Fruit fly (Drosophila melanogaster) whole organism, embryonic: ENCODE data around the gene ninaB.
A peak's percentile ranks its signal among the peaks of the same experiment; 100 is the strongest.

Experiments used
- ATbp ChIP-seq: fragments of 200-800 bp; sonication (Bioruptor generic); optimal IDR thresholded peaks from 2 replicates; lab custom pipeline; 2017; ENCODE audit warnings: missing biosample characterization, mild to moderate bottlenecking, missing genetic modification characterization, missing genetic modification reagents
- CG11696 ChIP-seq: fragments of 200-800 bp; sonication (Bioruptor generic); IDR thresholded peaks from 2 replicates; pipeline ENCODE4 v1.3.6; 2022; ENCODE audit warnings: missing biosample characterization, missing genetic modification characterization
- CG14710 ChIP-seq: fragments of 200-800 bp; sonication (Bioruptor generic); optimal IDR thresholded peaks from 3 replicates; lab custom pipeline; 2019; ENCODE audit warnings: missing biosample characterization, mild to moderate bottlenecking, missing genetic modification characterization, moderate library complexity
- CG15269 ChIP-seq: fragments of 200-800 bp; sonication (Bioruptor generic); optimal IDR thresholded peaks from 2 replicates; lab custom pipeline; 2018; ENCODE audit warnings: missing biosample characterization, mild to moderate bottlenecking, missing genetic modification characterization, moderate library complexity
- CG1602 ChIP-seq: fragments of 200-800 bp; sonication (Bioruptor generic); optimal IDR thresholded peaks from 3 replicates; lab custom pipeline; 2016; ENCODE audit warnings: missing biosample characterization, missing genetic modification characterization
- CG1603 ChIP-seq: fragments of 200-800 bp; sonication (Bioruptor generic); optimal IDR thresholded peaks from 2 replicates; lab custom pipeline; 2019; ENCODE audit warnings: missing biosample characterization, mild to moderate bottlenecking, missing genetic modification characterization, moderate library complexity
- CG16779 ChIP-seq: fragments of 200-800 bp; sonication (Bioruptor generic); IDR thresholded peaks from 2 replicates; pipeline ENCODE4 v1.3.6; 2022; ENCODE audit warnings: missing biosample characterization, missing genetic modification characterization
- CG16863 ChIP-seq: fragments of 200-800 bp; sonication (Bioruptor generic); optimal IDR thresholded peaks from 3 replicates; lab custom pipeline; 2016; ENCODE audit warnings: missing biosample characterization, missing genetic modification characterization
- CG17829 ChIP-seq: fragments of 200-800 bp; optimal IDR thresholded peaks from 2 replicates; lab custom pipeline; 2019; ENCODE audit warnings: missing biosample characterization, mild to moderate bottlenecking, missing genetic modification characterization, moderate library complexity
- CG32767 ChIP-seq: fragments of 200-800 bp; sonication (Bioruptor generic); IDR thresholded peaks from 2 replicates; pipeline ENCODE4 v1.3.6; 2022; ENCODE audit warnings: missing biosample characterization, missing genetic modification characterization
- CG34224 ChIP-seq: fragments of 200-800 bp; sonication (Bioruptor generic); IDR thresholded peaks from 3 replicates; pipeline ENCODE4 v1.3.6; 2022; ENCODE audit warnings: missing biosample characterization, missing genetic modification characterization; ENCODE audit not compliant: partially characterized antibody
- CG4404 ChIP-seq: fragments of 200-800 bp; sonication (Bioruptor generic); IDR thresholded peaks from 2 replicates; pipeline ENCODE4 v1.3.6; 2022; ENCODE audit warnings: missing biosample characterization, missing genetic modification characterization
- CG6272 ChIP-seq: fragments of 200-800 bp; sonication (Bioruptor generic); IDR thresholded peaks from 2 replicates; pipeline ENCODE4 v1.3.6; 2022; ENCODE audit warnings: missing biosample characterization, missing genetic modification characterization
- CG6654 ChIP-seq: fragments of 200-800 bp; sonication (Bioruptor generic); optimal IDR thresholded peaks from 2 replicates; lab custom pipeline; 2017; ENCODE audit warnings: missing biosample characterization, mild to moderate bottlenecking, missing genetic modification characterization
- CG6765 ChIP-seq: fragments of 200-800 bp; sonication (Bioruptor generic); optimal IDR thresholded peaks from 3 replicates; lab custom pipeline; 2017; ENCODE audit warnings: missing biosample characterization, mild to moderate bottlenecking, missing genetic modification characterization
- CG6791 ChIP-seq: fragments of 200-800 bp; sonication (Bioruptor generic); IDR thresholded peaks from 3 replicates; pipeline ENCODE4 v1.3.6; 2022; ENCODE audit warnings: missing biosample characterization, missing genetic modification characterization; ENCODE audit not compliant: partially characterized antibody
- CG8765 ChIP-seq: fragments of 200-800 bp; sonication (Bioruptor generic); IDR thresholded peaks from 2 replicates; pipeline ENCODE4 v1.3.6; 2022; ENCODE audit warnings: missing biosample characterization, missing genetic modification characterization
- CG9727 ChIP-seq: fragments of 200-800 bp; sonication (Bioruptor generic); optimal IDR thresholded peaks from 3 replicates; lab custom pipeline; 2017; ENCODE audit warnings: missing biosample characterization, mild to moderate bottlenecking, missing genetic modification characterization
- D ChIP-seq, 2 experiments: fragments of 200-800 bp in 1 of 2; fragments of >200 bp in 1 of 2; sonication (Bioruptor generic) in 1 of 2; optimal IDR thresholded peaks; 2 replicates in 1 of 2; 3 replicates in 1 of 2; lab custom pipeline; 2017; ENCODE audit warnings: mild to moderate bottlenecking in 1 of 2, missing biosample characterization in 1 of 2, missing genetic modification characterization in 1 of 2, missing genetic modification reagents in 1 of 2
- D19A ChIP-seq: fragments of 200-800 bp; optimal IDR thresholded peaks from 3 replicates; lab custom pipeline; 2019; ENCODE audit warnings: missing biosample characterization, mild to moderate bottlenecking, missing genetic modification characterization, moderate library complexity
- Dip2 ChIP-seq: fragments of 200-800 bp; sonication (Bioruptor generic); IDR thresholded peaks from 2 replicates; pipeline ENCODE4 v1.3.6; 2022; ENCODE audit warnings: missing biosample characterization, missing genetic modification characterization
- Dll ChIP-seq: fragments of 200-800 bp; sonication (Bioruptor generic); IDR thresholded peaks from 4 replicates; pipeline ENCODE4 v1.3.6; 2022; ENCODE audit warnings: missing biosample characterization, missing genetic modification characterization; ENCODE audit not compliant: partially characterized antibody
- Doc2 ChIP-seq: fragments of 200-800 bp; sonication (Bioruptor generic); IDR thresholded peaks from 2 replicates; pipeline ENCODE4 v1.3.6; 2022; ENCODE audit warnings: missing biosample characterization, missing genetic modification characterization
- Doc3 ChIP-seq: fragments of 200-800 bp; sonication (Bioruptor generic); IDR thresholded peaks from 3 replicates; pipeline ENCODE4 v1.3.6; 2022; ENCODE audit warnings: missing biosample characterization, missing genetic modification characterization; ENCODE audit not compliant: partially characterized antibody
- Eip74EF ChIP-seq, 2 experiments: fragments of 200-800 bp in 1 of 2; fragments of >200 bp in 1 of 2; sonication (Bioruptor generic) in 1 of 2; optimal IDR thresholded peaks; 2 replicates each; lab custom pipeline; 2017 to 2019; ENCODE audit warnings: missing biosample characterization in 2 of 2, missing genetic modification characterization in 2 of 2, mild to moderate bottlenecking in 1 of 2, moderate library complexity in 1 of 2
- MBD-R2 ChIP-seq: fragments of 200-800 bp; sonication (Bioruptor generic); IDR thresholded peaks from 2 replicates; pipeline ENCODE4 v1.3.6; 2022; ENCODE audit warnings: missing biosample characterization, missing genetic modification characterization
- Mrtf ChIP-seq: fragments of 200-800 bp; sonication (Bioruptor generic); IDR thresholded peaks from 3 replicates; pipeline ENCODE4 v1.3.6; 2022; ENCODE audit warnings: missing biosample characterization, missing genetic modification characterization
- Rfx ChIP-seq: fragments of 200-800 bp; sonication (Bioruptor generic); IDR thresholded peaks from 2 replicates; pipeline ENCODE4 v1.3.6; 2022; ENCODE audit warnings: missing biosample characterization, missing genetic modification characterization
- ab ChIP-seq: fragments of 200-800 bp; sonication (Bioruptor generic); optimal IDR thresholded peaks from 2 replicates; lab custom pipeline; 2016; ENCODE audit warnings: missing biosample characterization, missing genetic modification characterization
- ap ChIP-seq: fragments of 200-800 bp; sonication (Bioruptor generic); IDR thresholded peaks from 2 replicates; pipeline ENCODE4 v1.3.6; 2022; ENCODE audit warnings: missing biosample characterization, missing genetic modification characterization
- ara ChIP-seq: fragments of 200-800 bp; sonication (Bioruptor generic); IDR thresholded peaks from 2 replicates; pipeline ENCODE4 v1.3.6; 2022; ENCODE audit warnings: missing biosample characterization, missing genetic modification characterization
- ase ChIP-seq: fragments of 200-800 bp; sonication (Bioruptor generic); IDR thresholded peaks from 3 replicates; pipeline ENCODE4 v1.3.6; 2022; ENCODE audit warnings: missing biosample characterization, missing genetic modification characterization
- bab2 ChIP-seq: fragments of 200-800 bp; sonication (Bioruptor generic); optimal IDR thresholded peaks from 2 replicates; lab custom pipeline; 2016; ENCODE audit warnings: missing biosample characterization, missing genetic modification characterization
- cad ChIP-seq: fragments of >200 bp; optimal IDR thresholded peaks from 2 replicates; lab custom pipeline; 2017; ENCODE audit warnings: missing biosample characterization, missing genetic modification characterization
- corto ChIP-seq: fragments of 200-800 bp; sonication (Bioruptor generic); optimal IDR thresholded peaks from 2 replicates; lab custom pipeline; 2016; ENCODE audit warnings: missing biosample characterization, mild to moderate bottlenecking, missing genetic modification characterization, moderate library complexity
- fd64A ChIP-seq: fragments of 200-800 bp; sonication (Bioruptor generic); optimal IDR thresholded peaks from 3 replicates; lab custom pipeline; 2018; ENCODE audit warnings: missing biosample characterization, mild to moderate bottlenecking, missing genetic modification characterization
- fd96Cb ChIP-seq: fragments of 200-800 bp; sonication (Bioruptor generic); optimal IDR thresholded peaks from 2 replicates; lab custom pipeline; 2018; ENCODE audit warnings: missing biosample characterization, mild to moderate bottlenecking, missing genetic modification characterization, moderate library complexity
- gem ChIP-seq: fragments of 200-800 bp; sonication (Bioruptor generic); optimal IDR thresholded peaks from 2 replicates; lab custom pipeline; 2019; ENCODE audit warnings: missing biosample characterization, mild to moderate bottlenecking, missing genetic modification characterization, moderate library complexity
- h ChIP-seq: fragments of >200 bp; optimal IDR thresholded peaks from 2 replicates; lab custom pipeline; 2017
- nmo ChIP-seq: fragments of 200-800 bp; sonication (Bioruptor generic); optimal IDR thresholded peaks from 2 replicates; lab custom pipeline; 2018; ENCODE audit warnings: missing biosample characterization, mild to moderate bottlenecking, missing genetic modification characterization, moderate library complexity
- org-1 ChIP-seq: fragments of 200-800 bp; sonication (Bioruptor generic); optimal IDR thresholded peaks from 2 replicates; lab custom pipeline; 2017; ENCODE audit warnings: missing biosample characterization, missing genetic modification characterization
- pnt ChIP-seq: fragments of 200-800 bp; sonication (Bioruptor generic); optimal IDR thresholded peaks from 3 replicates; lab custom pipeline; 2016; ENCODE audit warnings: missing biosample characterization, missing genetic modification characterization
- repo ChIP-seq: fragments of 200-800 bp; sonication (Bioruptor generic); optimal IDR thresholded peaks from 2 replicates; lab custom pipeline; 2016; ENCODE audit warnings: missing biosample characterization, missing genetic modification characterization
- sna ChIP-seq: fragments of 200-800 bp; sonication (Bioruptor generic); IDR thresholded peaks from 2 replicates; pipeline ENCODE4 v1.3.6; 2022; ENCODE audit warnings: missing biosample characterization, missing genetic modification characterization; ENCODE audit not compliant: partially characterized antibody
- sob ChIP-seq: fragments of 200-800 bp; sonication (Bioruptor generic); IDR thresholded peaks from 2 replicates; pipeline ENCODE4 v1.3.6; 2022; ENCODE audit warnings: missing biosample characterization, missing genetic modification characterization
- ssp ChIP-seq: fragments of 200-800 bp; sonication (Bioruptor generic); IDR thresholded peaks from 2 replicates; pipeline ENCODE4 v1.3.6; 2022; ENCODE audit warnings: missing biosample characterization, missing genetic modification characterization
- tap ChIP-seq: fragments of 200-800 bp; optimal IDR thresholded peaks from 3 replicates; lab custom pipeline; 2019; ENCODE audit warnings: missing biosample characterization, mild to moderate bottlenecking, missing genetic modification characterization, moderate library complexity
- zen2 ChIP-seq: fragments of 200-800 bp; sonication (Bioruptor generic); IDR thresholded peaks from 3 replicates; pipeline ENCODE4 v1.3.6; 2022; ENCODE audit warnings: missing biosample characterization, missing genetic modification characterization; ENCODE audit not compliant: partially characterized antibody

The ninaB gene

DNA sequence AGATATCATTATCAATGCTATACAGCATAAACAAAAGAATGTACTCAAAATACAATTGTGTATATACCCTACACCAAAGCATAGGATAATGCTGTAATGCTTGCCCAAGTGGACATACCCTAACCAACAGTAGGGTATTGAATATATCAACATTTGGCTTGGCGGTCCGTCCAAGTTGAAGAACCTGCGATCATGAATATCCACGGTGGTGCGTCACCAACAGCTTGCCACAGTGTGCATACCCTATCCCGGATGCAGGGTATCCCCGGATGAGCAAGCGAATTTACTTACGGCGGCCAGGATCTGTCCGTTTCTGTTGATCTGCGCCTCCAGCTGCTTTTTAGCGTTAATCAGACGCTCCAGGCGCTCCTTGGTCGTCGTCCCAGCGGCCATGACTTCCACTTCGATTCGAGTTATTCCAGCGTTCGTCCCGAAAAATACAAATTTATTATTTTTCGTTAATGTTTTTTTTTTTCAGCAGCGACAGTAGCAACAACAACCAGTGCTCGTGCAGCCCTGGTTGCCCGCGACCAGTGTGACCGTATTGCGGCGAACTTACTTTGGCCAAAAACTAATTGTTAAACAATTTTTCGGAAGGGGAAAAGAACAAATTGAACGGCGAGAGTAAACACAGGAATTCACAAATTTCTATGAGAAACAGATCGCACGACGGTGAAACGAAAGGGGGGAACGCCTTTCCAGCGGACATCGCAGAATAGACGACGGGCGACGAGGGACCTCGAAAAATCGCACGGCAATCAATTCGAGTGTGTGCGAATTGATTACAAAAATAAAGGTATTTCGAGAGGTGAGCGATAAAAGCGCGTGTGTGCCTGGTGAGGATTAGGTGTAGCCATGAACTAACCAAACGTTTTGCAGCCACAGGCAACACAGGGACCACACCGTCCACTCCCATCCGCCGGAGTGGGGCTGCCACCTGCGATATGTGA lies 24.0 kb upstream of the ninaB start, which contains the start of the genes Lkb1 and CG9588 (continued):
- TF ChIP-seq CG14710 (peak; percentile 27), Dip2 (GFP tag; lab: Robert Waterston, UW) (no peak), corto (no peak), CG1603 (tag; lab: Kevin White, UChicago) (peak; percentile 63), cad (GFP tag; lab: Kevin White, UChicago) (no peak), ap (peak; percentile 76), Doc2 (GFP tag; lab: Robert Waterston, UW) (no peak), ara (peak; percentile 80), bab2 (GFP tag; lab: Kevin White, UChicago) (peak; percentile 55), pnt (peak; percentile 42), D19A (tag; lab: Kevin White, UChicago) (peak; percentile 71), CG16779 (peak; percentile 70; the same call in 1 of the 2 replicates), sna (GFP tag; lab: Robert Waterston, UW) (no peak), CG6654 (GFP tag; lab: Kevin White, UChicago) (peak; percentile 25), org-1 (GFP tag; lab: Kevin White, UChicago) (no peak), CG6791 (GFP tag; lab: Robert Waterston, UW) (peak; percentile 52; the same call in 2 of the 3 replicates), gem (no peak), MBD-R2 (GFP tag; lab: Robert Waterston, UW) (peak; percentile 79), CG1602 (peak; percentile 27), zen2 (GFP tag; lab: Robert Waterston, UW) (no peak), tap (tag; lab: Kevin White, UChicago) (no peak), CG4404 (GFP tag; lab: Robert Waterston, UW) (peak; percentile 60), fd96Cb (peak; percentile 61), Rfx (GFP tag; lab: Robert Waterston, UW) (peak; percentile 85), fd64A (GFP tag; lab: Kevin White, UChicago) (no peak), CG15269 (no peak), CG16863 (GFP tag; lab: Kevin White, UChicago) (peak; percentile 62), Mrtf (GFP tag; lab: Robert Waterston, UW) (peak; percentile 69), repo (GFP tag; lab: Kevin White, UChicago) (no peak), ase (peak; percentile 84), ssp (GFP tag; lab: Robert Waterston, UW) (peak; percentile 67), CG6272 (GFP tag; lab: Robert Waterston, UW) (peak; percentile 41; the same call in 1 of the 2 replicates), Dll (GFP tag; lab: Robert Waterston, UW) (peak; percentile 37; the same call in 1 of the 4 replicates), ATbp (GFP tag; lab: Kevin White, UChicago) (no peak), Doc3 (no peak), sob (GFP tag; lab: Robert Waterston, UW) (peak; percentile 80), h (lab: Kevin White, UChicago) (no peak), CG9727 (GFP tag; lab: Kevin White, UChicago) (peak; percentile 66), CG6765 (GFP tag; lab: Kevin White, UChicago) (no peak), D (optimal IDR thresholded peaks at IDR 0.05; lab: Kevin White, UChicago) (no peak), D (GFP tag; optimal IDR thresholded peaks at IDR 0.05; lab: Kevin White, UChicago) (peak; percentile 54), Eip74EF (GFP tag; optimal IDR thresholded peaks at IDR 0.05; lab: Kevin White, UChicago) (no peak), CG34224 (GFP tag; lab: Robert Waterston, UW) (no peak), CG11696 (0 out of 2 replicates have a peak, but pooled peaks have one; percentile 43), CG17829 (tag; lab: Kevin White, UChicago) (no peak), CG8765 (GFP tag; lab: Robert Waterston, UW) (peak; percentile 66), nmo (GFP tag; lab: Kevin White, UChicago) (peak; percentile 43), ab (GFP tag; lab: Kevin White, UChicago) (no peak), CG32767 (GFP tag; lab: Robert Waterston, UW) (peak; percentile 53; the same call in 1 of the 2 replicates)
